Fruit fly (Drosophila melanogaster) whole organism, embryonic: Measurements from ENCODE around the gene CG43134.
A peak's percentile ranks its signal among the peaks of the same experiment; 100 is the strongest.

Experiments used
- B-H1 ChIP-seq: fragments of 200-800 bp; sonication (Bioruptor generic); IDR thresholded peaks from 3 replicates; pipeline ENCODE4 v1.3.6; 2022; ENCODE audit warnings: missing biosample characterization, missing genetic modification characterization
- CG10274 ChIP-seq: fragments of 200-800 bp; sonication (Bioruptor generic); optimal IDR thresholded peaks from 3 replicates; lab custom pipeline; 2017; ENCODE audit warnings: missing biosample characterization, mild to moderate bottlenecking, missing genetic modification characterization
- CG10462 ChIP-seq: fragments of 200-800 bp; sonication (Bioruptor generic); optimal IDR thresholded peaks from 2 replicates; lab custom pipeline; 2016; ENCODE audit warnings: missing biosample characterization, missing genetic modification characterization
- CG11723 ChIP-seq: fragments of 200-800 bp; sonication (Bioruptor generic); optimal IDR thresholded peaks from 2 replicates; lab custom pipeline; 2017; ENCODE audit warnings: missing biosample characterization, mild to moderate bottlenecking, missing genetic modification characterization
- CG12391 ChIP-seq: fragments of 200-800 bp; sonication (Bioruptor generic); optimal IDR thresholded peaks from 3 replicates; lab custom pipeline; 2018; ENCODE audit warnings: missing biosample characterization, mild to moderate bottlenecking, missing genetic modification characterization, moderate library complexity
- CG12744 ChIP-seq: fragments of 200-800 bp; sonication (Bioruptor generic); optimal IDR thresholded peaks from 2 replicates; lab custom pipeline; 2016; ENCODE audit warnings: missing biosample characterization, missing genetic modification characterization
- CG13424 ChIP-seq: fragments of 200-800 bp; sonication (Bioruptor generic); optimal IDR thresholded peaks from 2 replicates; lab custom pipeline; 2019; ENCODE audit warnings: missing biosample characterization, mild to moderate bottlenecking, missing genetic modification characterization, moderate library complexity
- CG15514 ChIP-seq: fragments of 200-800 bp; sonication (Bioruptor generic); optimal IDR thresholded peaks from 3 replicates; lab custom pipeline; 2017; ENCODE audit warnings: missing biosample characterization, missing genetic modification characterization, mild to moderate bottlenecking, moderate library complexity, missing genetic modification reagents
- CG16813 ChIP-seq: fragments of 200-800 bp; sonication (Bioruptor generic); IDR thresholded peaks from 3 replicates; pipeline ENCODE4 v1.3.6; 2022; ENCODE audit warnings: missing biosample characterization, missing genetic modification characterization; ENCODE audit not compliant: partially characterized antibody
- CG16815 ChIP-seq: fragments of 200-800 bp; sonication (Bioruptor generic); optimal IDR thresholded peaks from 3 replicates; lab custom pipeline; 2017; ENCODE audit warnings: missing biosample characterization, mild to moderate bottlenecking, missing genetic modification characterization
- CG17612 ChIP-seq: fragments of 200-800 bp; sonication (Bioruptor generic); IDR thresholded peaks from 2 replicates; pipeline ENCODE4 v1.3.6; 2022; ENCODE audit warnings: missing biosample characterization, missing genetic modification characterization
- CG1792 ChIP-seq: fragments of 200-800 bp; sonication (Bioruptor generic); optimal IDR thresholded peaks from 2 replicates; lab custom pipeline; 2016; ENCODE audit warnings: missing biosample characterization, missing genetic modification characterization
- CG31388 ChIP-seq: fragments of 200-800 bp; sonication (Bioruptor generic); optimal IDR thresholded peaks from 2 replicates; lab custom pipeline; 2016; ENCODE audit warnings: missing biosample characterization, missing genetic modification characterization
- CG3163 ChIP-seq: fragments of 200-800 bp; sonication (Bioruptor generic); optimal IDR thresholded peaks from 3 replicates; lab custom pipeline; 2016; ENCODE audit warnings: missing biosample characterization, missing genetic modification characterization
- CG34422 ChIP-seq: fragments of 200-800 bp; sonication (Bioruptor generic); IDR thresholded peaks from 3 replicates; pipeline ENCODE4 v1.3.6; 2022; ENCODE audit warnings: missing biosample characterization, missing genetic modification characterization
- CG4360 ChIP-seq: fragments of 200-800 bp; sonication (Bioruptor generic); IDR thresholded peaks from 2 replicates; pipeline ENCODE4 v1.3.6; 2022; ENCODE audit warnings: missing biosample characterization, missing genetic modification characterization
- CG8359 ChIP-seq: fragments of 200-800 bp; sonication (Bioruptor generic); optimal IDR thresholded peaks from 2 replicates; lab custom pipeline; 2017; ENCODE audit warnings: missing biosample characterization, mild to moderate bottlenecking, missing genetic modification characterization, borderline replicate concordance
- CG9817 ChIP-seq: fragments of 200-800 bp; sonication (Bioruptor generic); optimal IDR thresholded peaks from 2 replicates; lab custom pipeline; 2018; ENCODE audit warnings: missing biosample characterization, mild to moderate bottlenecking, missing genetic modification characterization, moderate library complexity
- CG9932 ChIP-seq: fragments of 200-800 bp; sonication (Bioruptor generic); IDR thresholded peaks from 2 replicates; pipeline ENCODE4 v1.3.6; 2022; ENCODE audit warnings: missing biosample characterization, missing genetic modification characterization
- CrebB ChIP-seq: fragments of 200-800 bp; sonication (Bioruptor generic); optimal IDR thresholded peaks from 3 replicates; lab custom pipeline; 2018; ENCODE audit warnings: missing biosample characterization, mild to moderate bottlenecking, missing genetic modification characterization
- D19A ChIP-seq: fragments of 200-800 bp; optimal IDR thresholded peaks from 3 replicates; lab custom pipeline; 2019; ENCODE audit warnings: missing biosample characterization, mild to moderate bottlenecking, missing genetic modification characterization, moderate library complexity
- Dad ChIP-seq: fragments of 200-800 bp; sonication (Bioruptor generic); optimal IDR thresholded peaks from 3 replicates; lab custom pipeline; 2016; ENCODE audit warnings: missing biosample characterization, missing genetic modification characterization
- Dfd ChIP-seq, 2 experiments: fragments of >200 bp; optimal IDR thresholded peaks; 2 replicates each; lab custom pipeline; 2017; ENCODE audit warnings: missing biosample characterization in 2 of 2, missing genetic modification characterization in 2 of 2
- HHEX ChIP-seq: fragments of 200-800 bp; sonication (Bioruptor generic); optimal IDR thresholded peaks from 3 replicates; lab custom pipeline; 2017; ENCODE audit warnings: missing biosample characterization, mild to moderate bottlenecking, missing genetic modification characterization, missing genetic modification reagents
- Hr78 ChIP-seq, 2 experiments: fragments of 200-800 bp in 1 of 2; fragments of >200 bp in 1 of 2; sonication (Bioruptor generic) in 1 of 2; optimal IDR thresholded peaks; 2 replicates each; lab custom pipeline; 2017 to 2019; ENCODE audit warnings: missing biosample characterization in 2 of 2, missing genetic modification characterization in 2 of 2, mild to moderate bottlenecking in 1 of 2, moderate library complexity in 1 of 2
- Nf-YC ChIP-seq: fragments of 200-800 bp; optimal IDR thresholded peaks from 3 replicates; lab custom pipeline; 2019; ENCODE audit warnings: missing biosample characterization, mild to moderate bottlenecking, missing genetic modification characterization, moderate library complexity
- NfI ChIP-seq: fragments of 200-800 bp; sonication (Bioruptor generic); optimal IDR thresholded peaks from 3 replicates; lab custom pipeline; 2018; ENCODE audit warnings: missing biosample characterization, mild to moderate bottlenecking, missing genetic modification characterization, moderate library complexity
- Opbp ChIP-seq: fragments of 200-800 bp; sonication (Bioruptor generic); IDR thresholded peaks from 3 replicates; pipeline ENCODE4 v1.3.6; 2022; ENCODE audit warnings: missing biosample characterization, missing genetic modification characterization; ENCODE audit not compliant: partially characterized antibody
- YL-1 ChIP-seq: fragments of 200-800 bp; sonication (Bioruptor generic); optimal IDR thresholded peaks from 3 replicates; lab custom pipeline; 2017; ENCODE audit warnings: missing biosample characterization, mild to moderate bottlenecking, missing genetic modification characterization
- al ChIP-seq: fragments of 200-800 bp; sonication (Bioruptor generic); IDR thresholded peaks from 2 replicates; pipeline ENCODE4 v1.3.6; 2022; ENCODE audit warnings: missing biosample characterization, missing genetic modification characterization
- ap ChIP-seq: fragments of 200-800 bp; sonication (Bioruptor generic); IDR thresholded peaks from 2 replicates; pipeline ENCODE4 v1.3.6; 2022; ENCODE audit warnings: missing biosample characterization, missing genetic modification characterization
- bcd ChIP-seq: fragments of 200-800 bp; sonication (Bioruptor generic); optimal IDR thresholded peaks from 2 replicates; lab custom pipeline; 2017; ENCODE audit warnings: missing biosample characterization, mild to moderate bottlenecking, missing genetic modification characterization
- cato ChIP-seq: fragments of 200-800 bp; sonication (Bioruptor generic); optimal IDR thresholded peaks from 2 replicates; lab custom pipeline; 2016; ENCODE audit warnings: missing biosample characterization, missing genetic modification characterization, borderline replicate concordance
- chinmo ChIP-seq: fragments of 200-800 bp; sonication (Bioruptor generic); IDR thresholded peaks from 4 replicates; pipeline ENCODE4 v1.3.6; 2022; ENCODE audit warnings: missing biosample characterization, missing genetic modification characterization; ENCODE audit not compliant: partially characterized antibody
- dan ChIP-seq: fragments of 200-800 bp; sonication (Bioruptor generic); IDR thresholded peaks from 2 replicates; pipeline ENCODE4 v1.3.6; 2022; ENCODE audit warnings: missing biosample characterization, missing genetic modification characterization
- exex ChIP-seq: fragments of 200-800 bp; sonication (Bioruptor generic); optimal IDR thresholded peaks from 4 replicates; lab custom pipeline; 2018; ENCODE audit warnings: missing biosample characterization, mild to moderate bottlenecking, missing genetic modification characterization, moderate library complexity
- hbn ChIP-seq: fragments of 200-800 bp; sonication (Bioruptor generic); IDR thresholded peaks from 2 replicates; pipeline ENCODE4 v1.3.6; 2022; ENCODE audit warnings: missing biosample characterization, missing genetic modification characterization; ENCODE audit not compliant: partially characterized antibody
- mam ChIP-seq: fragments of 200-800 bp; sonication (Bioruptor generic); optimal IDR thresholded peaks from 3 replicates; lab custom pipeline; 2016; ENCODE audit warnings: missing biosample characterization, missing genetic modification characterization
- nom ChIP-seq: fragments of 200-800 bp; sonication (Bioruptor generic); optimal IDR thresholded peaks from 2 replicates; lab custom pipeline; 2017; ENCODE audit warnings: missing biosample characterization, missing genetic modification characterization, mild to moderate bottlenecking, moderate library complexity, missing genetic modification reagents
- pan ChIP-seq, 4 experiments: fragments of >200 bp in 3 of 4; fragments of 200-800 bp in 1 of 4; sonication (Bioruptor generic) in 1 of 4; optimal IDR thresholded peaks in 3 of 4; IDR thresholded peaks in 1 of 4; 2 replicates each; pipeline versions ENCODE4 v1.3.6 to Lab custom; 2017 to 2022; ENCODE audit warnings: missing biosample characterization in 2 of 4, missing genetic modification characterization in 2 of 4, mixed read lengths in 1 of 4
- peb ChIP-seq: fragments of 200-800 bp; sonication (Bioruptor generic); IDR thresholded peaks from 2 replicates; pipeline ENCODE4 v1.3.6; 2022; ENCODE audit warnings: missing biosample characterization, missing genetic modification characterization
- pum ChIP-seq: fragments of 200-800 bp; sonication (Bioruptor generic); optimal IDR thresholded peaks from 2 replicates; lab custom pipeline; 2016; ENCODE audit warnings: missing biosample characterization, missing genetic modification characterization
- sc ChIP-seq, 3 experiments: fragments of >200 bp in 2 of 3; fragments of 200-800 bp in 1 of 3; sonication (Bioruptor generic) in 1 of 3; optimal IDR thresholded peaks; 2 replicates in 2 of 3; 3 replicates in 1 of 3; lab custom pipeline; 2017; ENCODE audit warnings: mild to moderate bottlenecking in 1 of 3, missing biosample characterization in 1 of 3, missing genetic modification characterization in 1 of 3, missing genetic modification reagents in 1 of 3
- stc ChIP-seq: fragments of 200-800 bp; sonication (Bioruptor generic); IDR thresholded peaks from 2 replicates; pipeline ENCODE4 v1.3.6; 2022; ENCODE audit warnings: missing biosample characterization, missing genetic modification characterization
- tna ChIP-seq: fragments of 200-800 bp; sonication (Bioruptor generic); IDR thresholded peaks from 2 replicates; pipeline ENCODE4 v1.3.6; 2022; ENCODE audit warnings: missing biosample characterization, missing genetic modification characterization; ENCODE audit not compliant: partially characterized antibody
- yki ChIP-seq: fragments of >200 bp; optimal IDR thresholded peaks from 3 replicates; lab custom pipeline; 2018

Gene CG43134

dm6 chrX:4262661-4263060 is 15.5 kb downstream of the CG43134 start (continued):
- TF ChIP-seq CG16815 (GFP tag; lab: Kevin White, UChicago) (peak; percentile 5), peb (GFP tag; lab: Robert Waterston, UW) (no peak), chinmo (GFP tag; lab: Robert Waterston, UW) (no peak), pum (peak; percentile 21), CG4360 (no peak), CG9817 (tag; lab: Kevin White, UChicago) (peak; percentile 34), CG8359 (GFP tag; lab: Kevin White, UChicago) (no peak), HHEX (GFP tag; lab: Kevin White, UChicago) (peak; percentile 45), cato (no peak), CG15514 (GFP tag; lab: Kevin White, UChicago) (peak; percentile 36), CG12744 (no peak), CG11723 (no peak), CG9932 (GFP tag; lab: Robert Waterston, UW) (0 out of 2 replicates have a peak, but pooled peaks have one; percentile 33), D19A (tag; lab: Kevin White, UChicago) (peak; percentile 22), exex (no peak), Hr78 (GFP tag; optimal IDR thresholded peaks at IDR 0.05; lab: Kevin White, UChicago) (no peak), Opbp (no peak), CG17612 (GFP tag; lab: Robert Waterston, UW) (no peak), dan (GFP tag; lab: Robert Waterston, UW) (no peak), CG3163 (no peak), CG16813 (GFP tag; lab: Robert Waterston, UW) (no peak), Nf-YC (tag; lab: Kevin White, UChicago) (no peak), al (GFP tag; lab: Robert Waterston, UW) (0 out of 2 replicates have a peak, but pooled peaks have one; percentile 18), ap (GFP tag; lab: Robert Waterston, UW) (no peak), CG13424 (tag; lab: Kevin White, UChicago) (peak; percentile 57), stc (GFP tag; lab: Robert Waterston, UW) (no peak), Dad (GFP tag; lab: Kevin White, UChicago) (no peak), CrebB (tag; lab: Kevin White, UChicago) (no peak), NfI (GFP tag; lab: Kevin White, UChicago) (peak; percentile 53), CG34422 (no peak), YL-1 (GFP tag; lab: Kevin White, UChicago) (no peak), tna (GFP tag; lab: Robert Waterston, UW) (no peak), nom (GFP tag; lab: Kevin White, UChicago) (no peak), bcd (GFP tag; lab: Kevin White, UChicago) (peak; percentile 51), CG10462 (GFP tag; lab: Kevin White, UChicago) (no peak), Dfd (GFP tag; optimal IDR thresholded peaks at IDR 0.05; lab: Kevin White, UChicago) (no peak), sc (optimal IDR thresholded peaks at IDR 0.05; lab: Kevin White, UChicago) (no peak), sc (GFP tag; optimal IDR thresholded peaks at IDR 0.05; lab: Kevin White, UChicago) (no peak), B-H1 (GFP tag; lab: Robert Waterston, UW) (no peak), CG31388 (GFP tag; lab: Kevin White, UChicago) (no peak), CG10274 (GFP tag; lab: Kevin White, UChicago) (no peak), mam (GFP tag; lab: Kevin White, UChicago) (peak; percentile 50), CG1792 (GFP tag; lab: Kevin White, UChicago) (no peak), CG12391 (peak; percentile 41), yki (lab: Kevin White, UChicago) (no peak), pan (optimal IDR thresholded peaks at IDR 0.05; lab: Kevin White, UChicago) (no peak), pan (GFP tag; optimal IDR thresholded peaks at IDR 0.05 in 1 of 2, IDR thresholded peaks at IDR 0.05 in 1 of 2) (peak in 1 of 2 experiments; percentile 30), hbn (GFP tag; lab: Robert Waterston, UW) (no peak)
